3 fruit fly cellular contexts compared by ENCODE assay signal in the genomic region with DNA sequence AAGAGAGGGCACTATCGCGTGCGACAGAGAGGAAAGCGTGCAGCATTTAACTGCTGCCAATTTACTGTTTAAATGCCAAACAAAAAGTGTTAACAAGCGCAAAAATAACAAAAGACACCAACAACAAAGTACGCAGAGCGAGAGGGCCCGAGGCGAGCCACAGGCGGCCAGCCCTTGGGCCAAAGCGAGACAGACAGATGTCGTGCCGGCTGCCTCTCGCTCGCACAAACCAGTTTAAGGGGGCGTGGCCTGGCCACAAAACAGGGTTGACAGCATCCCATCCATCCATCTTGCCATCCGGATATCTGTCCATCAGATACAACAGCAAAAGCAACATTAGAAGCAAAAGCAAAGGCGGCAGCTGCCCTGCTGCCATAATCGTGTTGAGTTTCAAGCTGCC.
TF ChIP-seq lines count a peak whose summit lies in the region.

No protein-coding gene starts in this region.

- TF ChIP-seq CTCF in whole organism, embryonic (GFP tag; optimal IDR thresholded peaks at IDR 0.05; lab: Kevin White, UChicago): no peak

TF ChIP-seq in whole organism, embryonic, 481 proteins besides CTCF, POLR2A, EP300 and RAD21 (continues in another document):
- TF ChIP-seq CG4360 (GFP tag; IDR thresholded peaks at IDR 0.05; lab: Robert Waterston, UW): peak; percentile 90
- no peak for TF ChIP-seq Hr3 (GFP tag; optimal IDR thresholded peaks at IDR 0.05; lab: Kevin White, UChicago)
- TF ChIP-seq jigr1 (GFP tag; IDR thresholded peaks at IDR 0.05; lab: Robert Waterston, UW): no peak
- TF ChIP-seq toy (GFP tag; IDR thresholded peaks at IDR 0.05; lab: Robert Waterston, UW): no peak
- no peak for TF ChIP-seq dmrt11E (tag; optimal IDR thresholded peaks at IDR 0.05; lab: Kevin White, UChicago)
- no peak for TF ChIP-seq CG3407 (GFP tag; optimal IDR thresholded peaks at IDR 0.05; lab: Kevin White, UChicago)
- peak; percentile 19; the same call in 1 of the 3 replicates for TF ChIP-seq Opbp (GFP tag; IDR thresholded peaks at IDR 0.05; lab: Robert Waterston, UW; ENCODE audit: partially characterized antibody)
- TF ChIP-seq Hmr (GFP tag; optimal IDR thresholded peaks at IDR 0.05; lab: Kevin White, UChicago): no peak
- no peak for TF ChIP-seq ci (GFP tag; IDR thresholded peaks at IDR 0.05; lab: Robert Waterston, UW)
- TF ChIP-seq tgo (GFP tag; IDR thresholded peaks at IDR 0.05; lab: Robert Waterston, UW): no peak
- TF ChIP-seq sc (optimal IDR thresholded peaks at IDR 0.05; lab: Kevin White, UChicago): no peak
- no peak for TF ChIP-seq sc (GFP tag; optimal IDR thresholded peaks at IDR 0.05; lab: Kevin White, UChicago)
- no peak for TF ChIP-seq CG12219 (GFP tag; optimal IDR thresholded peaks at IDR 0.05; lab: Kevin White, UChicago)
- TF ChIP-seq CG7839 (tag; optimal IDR thresholded peaks at IDR 0.05; lab: Kevin White, UChicago): no peak
- no peak for TF ChIP-seq Lhr (GFP tag; optimal IDR thresholded peaks at IDR 0.05; lab: Kevin White, UChicago)
- TF ChIP-seq ewg (GFP tag; optimal IDR thresholded peaks at IDR 0.05; lab: Kevin White, UChicago): peak; percentile 21
- no peak for TF ChIP-seq D19A (tag; optimal IDR thresholded peaks at IDR 0.05; lab: Kevin White, UChicago)
- TF ChIP-seq Ravus (GFP tag; IDR thresholded peaks at IDR 0.05; lab: Robert Waterston, UW): no peak
- TF ChIP-seq CG7271 (tag; optimal IDR thresholded peaks at IDR 0.05; lab: Kevin White, UChicago): no peak
- no peak for TF ChIP-seq dmrt99B (tag; optimal IDR thresholded peaks at IDR 0.05; lab: Kevin White, UChicago)
- no peak for TF ChIP-seq CG1603 (tag; optimal IDR thresholded peaks at IDR 0.05; lab: Kevin White, UChicago)
- TF ChIP-seq CG10321 (GFP tag; IDR thresholded peaks at IDR 0.05; lab: Robert Waterston, UW): peak; percentile 95
- TF ChIP-seq Lim3 (GFP tag; IDR thresholded peaks at IDR 0.05; lab: Robert Waterston, UW): no peak
- TF ChIP-seq Sox100B (GFP tag; optimal IDR thresholded peaks at IDR 0.05; lab: Kevin White, UChicago): no peak
- no peak for TF ChIP-seq run (tag; optimal IDR thresholded peaks at IDR 0.05; lab: Kevin White, UChicago)
- no peak for TF ChIP-seq CG13624 (GFP tag; optimal IDR thresholded peaks at IDR 0.05; lab: Kevin White, UChicago)
- no peak for TF ChIP-seq yki (optimal IDR thresholded peaks at IDR 0.05; lab: Kevin White, UChicago)
- TF ChIP-seq aop (GFP tag; IDR thresholded peaks at IDR 0.05; lab: Robert Waterston, UW): no peak
- no peak for TF ChIP-seq NFAT (GFP tag; IDR thresholded peaks at IDR 0.05; lab: Robert Waterston, UW)
- no peak for TF ChIP-seq crol (GFP tag; IDR thresholded peaks at IDR 0.05; lab: Robert Waterston, UW)
- peak; percentile 95 for TF ChIP-seq CG1832 (GFP tag; optimal IDR thresholded peaks at IDR 0.05; lab: Kevin White, UChicago)

TF ChIP-seq in whole organism, prepupa, 60 proteins besides CTCF, POLR2A, EP300 and RAD21:
- TF ChIP-seq esn (GFP tag; optimal IDR thresholded peaks at IDR 0.05; lab: Kevin White, UChicago) (no peak), Sox102F (GFP tag; optimal IDR thresholded peaks at IDR 0.05; lab: Kevin White, UChicago) (no peak), ss (GFP tag; optimal IDR thresholded peaks at IDR 0.05; lab: Kevin White, UChicago) (no peak), Eip78C (GFP tag; lab: Kevin White, UChicago) (peak; percentile 26), Hr4 (GFP tag; optimal IDR thresholded peaks at IDR 0.05; lab: Kevin White, UChicago) (no peak), CG6808 (GFP tag; optimal IDR thresholded peaks at IDR 0.05; lab: Kevin White, UChicago) (no peak), Smox (GFP tag; optimal IDR thresholded peaks at IDR 0.05; lab: Kevin White, UChicago) (no peak), CG11762 (GFP tag; optimal IDR thresholded peaks at IDR 0.05; lab: Kevin White, UChicago; ENCODE audit: insufficient read depth) (no peak), CG6854 (GFP tag; optimal IDR thresholded peaks at IDR 0.05; lab: Kevin White, UChicago) (no peak), dsx (GFP tag; optimal IDR thresholded peaks at IDR 0.05; lab: Kevin White, UChicago; ENCODE audit: poor library complexity, severe bottlenecking) (peak; percentile 65), vri (GFP tag; optimal IDR thresholded peaks at IDR 0.05; lab: Kevin White, UChicago) (no peak)

TF ChIP-seq in whole organism, wandering third instar larva, 38 proteins besides CTCF, POLR2A, EP300 and RAD21:
- TF ChIP-seq HLH106 (tag; optimal IDR thresholded peaks at IDR 0.05; lab: Kevin White, UChicago) (no peak), dl (GFP tag; optimal IDR thresholded peaks at IDR 0.05; lab: Kevin White, UChicago; ENCODE audit: insufficient read depth in 1 of 2, partially characterized antibody in 2 of 2) (peak in 1 of 2 experiments; percentile 58), Dif (GFP tag; optimal IDR thresholded peaks at IDR 0.05; lab: Kevin White, UChicago; ENCODE audit: partially characterized antibody) (peak; percentile 86), Vsx2 (GFP tag; optimal IDR thresholded peaks at IDR 0.05; lab: Kevin White, UChicago; ENCODE audit: partially characterized antibody) (peak; percentile 87)
TF ChIP-seq in whole organism, wandering third instar larva: peak in this region for 3.
